Worm (Caenorhabditis elegans) whole organism, L4/young adult: ENCODE results near the gene chmp-7.

Experiments
- W03F9.2 ChIP-seq: fragments of 150-350 bp; optimal IDR thresholded peaks from 2 replicates; lab custom pipeline; 2014; ENCODE audit warnings: missing biosample characterization, missing genetic modification characterization
- dao-5 ChIP-seq: sonication (generic microtip); optimal IDR thresholded peaks from 2 replicates; lab custom pipeline; 2016; ENCODE audit warnings: missing genotype, missing genetic modification characterization, moderate library complexity, missing compliant biosample characterization
- him-1 ChIP-seq: sonication (generic microtip); optimal IDR thresholded peaks from 2 replicates; lab custom pipeline; 2016; ENCODE audit warnings: missing genotype, missing genetic modification reagents, missing genetic modification characterization, missing compliant biosample characterization

Gene chmp-7

ce11 chrII:9028096-9028495 lies 26.7 kb upstream of the chmp-7 start:
- TF ChIP-seq him-1 (tag; lab: Kevin White, UChicago) (no peak), dao-5 (tag; lab: Kevin White, UChicago) (no peak), W03F9.2 (tag; lab: Kevin White, UChicago) (no peak)

- no peak for TF ChIP-seq dao-5 (tag; lab: Kevin White, UChicago)
- no peak for TF ChIP-seq W03F9.2 (tag; lab: Kevin White, UChicago)
- no peak for TF ChIP-seq him-1 (tag; lab: Kevin White, UChicago)
Measured at ce11 chrII:9029218-9029672, 25.5 kb upstream of the chmp-7 start, which contains the start of gene F37B12.1. F37B12.1 (minus strand) TSS chrII:9029268.

DNA sequence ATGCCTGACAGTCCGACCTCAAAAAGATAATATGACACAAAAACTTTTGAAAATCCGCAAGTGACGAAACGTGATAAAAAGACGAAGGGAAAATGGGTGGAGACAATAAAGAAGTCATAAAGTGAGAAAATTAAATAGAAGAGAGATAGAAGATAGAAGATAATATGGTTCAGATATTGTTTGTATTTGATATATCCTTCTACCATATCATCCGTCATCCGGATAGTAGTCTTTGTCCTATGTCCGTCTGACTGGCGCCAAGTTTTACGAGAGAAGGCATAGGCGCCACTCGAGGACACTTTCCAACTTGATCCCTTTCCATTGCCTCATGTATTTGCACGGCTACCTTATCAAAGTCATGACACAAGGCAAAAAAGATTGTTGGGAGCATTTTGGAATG lies 22.9 kb upstream of the chmp-7 start:
- TF ChIP-seq W03F9.2 (tag; lab: Kevin White, UChicago) = no peak
- TF ChIP-seq him-1 (tag; lab: Kevin White, UChicago) = no peak
- TF ChIP-seq dao-5 (tag; lab: Kevin White, UChicago) = no peak

DNA sequence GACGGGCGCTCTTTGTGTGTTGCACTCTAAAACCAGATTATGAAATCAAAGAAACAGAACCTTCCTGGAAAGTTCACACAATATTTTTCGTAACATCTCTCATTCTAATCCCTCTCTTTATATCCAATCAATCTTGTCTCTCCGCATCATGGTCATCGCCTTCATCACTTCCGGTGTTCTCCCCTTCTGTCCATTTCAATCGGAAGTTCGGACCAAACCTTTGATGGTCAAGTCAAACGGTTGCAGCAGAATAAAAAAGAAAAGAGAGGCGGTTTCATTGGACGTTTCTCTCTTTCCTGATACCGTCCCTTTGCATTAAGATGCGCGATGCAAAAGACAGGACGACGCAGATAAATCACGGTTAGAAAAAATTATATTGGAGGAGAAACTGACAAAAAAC lies 21.7 kb upstream of the chmp-7 start:
- TF ChIP-seq him-1 (tag; lab: Kevin White, UChicago) (no peak), W03F9.2 (tag; lab: Kevin White, UChicago) (no peak), dao-5 (tag; lab: Kevin White, UChicago) (no peak)

- TF ChIP-seq W03F9.2 (tag; lab: Kevin White, UChicago) (no peak), him-1 (tag; lab: Kevin White, UChicago) (no peak), dao-5 (tag; lab: Kevin White, UChicago) (no peak)
Measured at ce11 chrII:9038201-9038600, 16.6 kb upstream of the chmp-7 start, which contains the start of gene gcs-1. gcs-1 (minus strand) TSS chrII:9038301.

- TF ChIP-seq W03F9.2 (tag; lab: Kevin White, UChicago) = no peak
- no peak for TF ChIP-seq him-1 (tag; lab: Kevin White, UChicago)
- TF ChIP-seq dao-5 (tag; lab: Kevin White, UChicago) = no peak
Measured at ce11 chrII:9038736-9039135, 16.0 kb upstream of the chmp-7 start.

ce11 chrII:9041306-9041705 lies 13.5 kb upstream of the chmp-7 start, which contains the start of gene F37B12.3:
F37B12.3 (minus strand) TSS chrII:9041406.
- TF ChIP-seq him-1 (tag; lab: Kevin White, UChicago) = no peak
- TF ChIP-seq dao-5 (tag; lab: Kevin White, UChicago) = no peak
- no peak for TF ChIP-seq W03F9.2 (tag; lab: Kevin White, UChicago)

DNA sequence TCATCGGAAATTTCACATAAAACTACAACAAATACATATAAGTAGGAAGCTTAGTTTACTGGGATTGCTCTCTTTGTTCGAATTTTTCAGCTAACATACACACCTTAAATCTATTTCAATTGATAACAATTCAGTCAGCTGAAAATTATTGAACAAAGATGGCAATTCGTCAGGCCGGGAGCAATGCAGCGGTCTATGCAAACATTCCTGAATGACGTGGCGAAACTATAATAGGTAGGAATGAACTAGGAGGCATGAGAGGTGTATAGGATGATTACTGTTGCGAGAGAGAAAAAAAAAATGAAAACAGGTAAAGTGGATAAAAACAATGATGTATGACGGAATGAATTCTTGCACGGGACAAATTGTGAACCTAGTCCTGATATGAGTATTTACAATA lies 12.7 kb upstream of the chmp-7 start:
- TF ChIP-seq W03F9.2 (tag; lab: Kevin White, UChicago) = no peak
- TF ChIP-seq dao-5 (tag; lab: Kevin White, UChicago) = no peak
- TF ChIP-seq him-1 (tag; lab: Kevin White, UChicago) = no peak

DNA sequence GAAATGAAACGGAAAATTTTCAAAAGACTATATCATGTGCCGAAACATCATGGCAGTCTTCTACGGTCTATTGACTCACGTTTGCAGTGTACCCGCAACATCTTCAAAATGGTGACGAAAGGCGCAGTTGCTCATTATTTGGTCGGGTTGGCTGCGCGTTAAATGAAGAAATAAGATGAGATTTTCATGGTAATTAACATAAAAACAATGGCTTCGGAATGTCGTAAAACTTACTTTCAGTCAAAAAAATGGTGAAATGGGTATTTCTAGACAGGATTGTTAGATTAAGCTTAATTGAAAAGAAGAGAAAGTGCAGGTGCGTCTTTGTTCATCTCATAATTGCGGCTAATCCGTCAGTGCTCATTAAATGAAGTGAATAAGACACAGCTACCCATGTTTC lies 1.2 kb upstream of the chmp-7 start, which contains the start of gene T24B8.7:
TSS of gene T24B8.7 (minus strand) at position 101 of the 400 bp plus-strand sequence.
- no peak for TF ChIP-seq him-1 (tag; lab: Kevin White, UChicago)
- no peak for TF ChIP-seq dao-5 (tag; lab: Kevin White, UChicago)
- no peak for TF ChIP-seq W03F9.2 (tag; lab: Kevin White, UChicago)

ce11 chrII:9056215-9056819 lies 1.5 kb downstream of the chmp-7 start:
- TF ChIP-seq him-1 (tag; lab: Kevin White, UChicago) (no peak), dao-5 (tag; lab: Kevin White, UChicago) (peak; percentile 51)

DNA sequence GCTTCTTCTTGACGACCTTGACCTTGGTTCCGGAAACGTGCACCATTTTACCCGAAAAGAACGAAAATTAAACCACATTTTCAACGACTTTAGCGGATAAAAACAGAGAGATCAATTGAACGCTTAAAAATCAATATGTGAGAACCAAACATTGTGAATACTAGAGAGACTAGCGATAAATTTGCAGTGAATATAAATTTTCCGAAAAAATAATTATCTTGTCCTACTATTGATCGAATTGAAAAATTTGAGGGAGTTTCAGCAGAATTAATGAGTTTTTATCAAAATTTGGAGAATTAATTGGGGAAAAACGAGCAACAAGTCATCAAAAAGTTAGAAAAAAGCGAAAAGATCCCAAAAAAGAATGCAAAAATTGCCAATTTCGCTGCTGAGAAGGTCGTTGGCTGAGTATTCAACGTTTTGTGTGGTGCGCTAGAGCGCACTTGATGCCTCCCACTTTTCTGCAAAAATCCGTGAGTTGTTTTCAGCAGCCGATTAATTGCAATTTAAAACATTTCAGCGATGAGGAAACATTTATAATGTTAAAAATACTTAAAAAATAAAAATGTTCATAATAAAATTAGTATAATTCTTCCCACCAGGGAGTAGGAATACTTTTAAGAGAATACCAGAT lies 2.4 kb downstream of the chmp-7 start, which contains the start of gene rpl-32:
TSS of gene rpl-32 (minus strand) at position 51 of the 634 bp plus-strand sequence.
- peak; percentile 90 for TF ChIP-seq W03F9.2 (tag; lab: Kevin White, UChicago)
- no peak for TF ChIP-seq dao-5 (tag; lab: Kevin White, UChicago)
- TF ChIP-seq him-1 (tag; lab: Kevin White, UChicago) = peak; percentile 41

DNA sequence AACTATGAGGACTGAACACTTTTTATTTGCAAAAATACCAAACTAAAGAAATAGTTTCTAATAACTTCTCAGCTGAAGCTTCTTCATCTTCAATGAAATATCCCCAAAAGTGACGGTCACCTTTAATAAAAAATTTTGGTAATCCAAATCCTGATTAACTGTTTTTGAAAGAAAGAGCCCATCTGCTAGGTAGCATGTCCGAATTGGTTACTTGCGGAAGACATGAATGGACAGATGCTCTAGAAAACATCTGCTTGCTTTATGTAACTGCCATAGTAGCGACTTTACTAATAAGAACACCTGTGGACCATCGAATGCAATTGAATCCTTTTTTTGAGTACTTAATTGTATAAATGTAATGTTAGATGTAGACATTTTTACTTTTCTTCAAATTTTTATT lies 4.2 kb downstream of the chmp-7 start:
- TF ChIP-seq dao-5 (tag; lab: Kevin White, UChicago) = no peak
- TF ChIP-seq him-1 (tag; lab: Kevin White, UChicago) = no peak
- TF ChIP-seq W03F9.2 (tag; lab: Kevin White, UChicago) = no peak

DNA sequence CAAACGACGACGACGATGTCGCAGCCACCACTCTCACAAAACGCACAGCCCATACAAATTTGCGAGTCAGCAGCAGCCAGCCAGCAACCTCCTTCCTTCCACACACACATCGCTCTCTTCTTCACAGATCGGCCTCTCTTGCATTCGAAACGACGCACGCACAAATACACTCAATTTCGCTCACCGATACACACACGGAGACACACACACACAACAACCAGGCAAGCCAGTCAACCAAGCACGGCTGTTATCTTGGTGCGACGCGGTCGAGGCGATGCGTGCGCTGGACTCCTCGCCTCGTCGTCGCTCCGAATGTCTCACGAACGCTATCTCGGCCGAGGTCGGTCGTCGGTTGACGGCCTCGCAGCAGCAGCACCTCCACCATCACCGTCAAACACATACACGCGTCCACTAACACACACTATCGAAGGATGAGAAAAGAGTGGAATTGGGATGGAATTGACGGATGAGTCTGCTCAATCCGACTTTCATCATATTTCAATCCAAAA lies 5.6 kb downstream of the chmp-7 start:
- TF ChIP-seq him-1 (tag; lab: Kevin White, UChicago) = peak; percentile 88
- peak; percentile 9 for TF ChIP-seq dao-5 (tag; lab: Kevin White, UChicago)
- TF ChIP-seq W03F9.2 (tag; lab: Kevin White, UChicago) = peak; percentile 9
